Worm (Caenorhabditis elegans) whole organism, L2 larva: Measurements from ENCODE around the gene K08H2.10.
A peak's percentile ranks its signal among the peaks of the same experiment; 100 is the strongest.

Source experiments
- ZK546.5 ChIP-seq: sonication (generic microtip); optimal IDR thresholded peaks from 2 replicates; lab custom pipeline; 2017; ENCODE audit warnings: missing biosample characterization, missing genetic modification characterization
- aly-2 ChIP-seq: fragments of 150-350 bp; optimal IDR thresholded peaks from 2 replicates; lab custom pipeline; 2014; ENCODE audit warnings: missing biosample characterization, missing genetic modification characterization
- crh-2 ChIP-seq: sonication (generic microtip); optimal IDR thresholded peaks from 2 replicates; lab custom pipeline; 2017; ENCODE audit warnings: missing biosample characterization, missing genetic modification characterization
- elt-3 ChIP-seq: sonication (generic microtip); optimal IDR thresholded peaks from 2 replicates; lab custom pipeline; 2017; ENCODE audit warnings: missing biosample characterization, missing genetic modification characterization
- fos-1 ChIP-seq: fragments of 150-350 bp; optimal IDR thresholded peaks from 2 replicates; lab custom pipeline; 2014; ENCODE audit warnings: missing biosample characterization, missing genetic modification characterization
- gmeb-1 ChIP-seq: fragments of 150-350 bp; optimal IDR thresholded peaks from 2 replicates; lab custom pipeline; 2014; ENCODE audit warnings: missing biosample characterization, missing genetic modification characterization
- mab-5 ChIP-seq: fragments of 150-350 bp; optimal IDR thresholded peaks from 2 replicates; lab custom pipeline; 2014; ENCODE audit warnings: missing biosample characterization, missing genetic modification characterization
- nhr-11 ChIP-seq: fragments of 150-350 bp; optimal IDR thresholded peaks from 2 replicates; lab custom pipeline; 2014; ENCODE audit warnings: missing biosample characterization, missing genetic modification characterization
- nhr-77 ChIP-seq: fragments of 150-350 bp; optimal IDR thresholded peaks from 2 replicates; lab custom pipeline; 2014; ENCODE audit warnings: missing biosample characterization, missing genetic modification characterization
- peb-1 ChIP-seq: fragments of 150-350 bp; optimal IDR thresholded peaks from 2 replicates; lab custom pipeline; 2014; ENCODE audit warnings: missing biosample characterization, missing genetic modification characterization
- skn-1 ChIP-seq: sonication (generic microtip); optimal IDR thresholded peaks from 2 replicates; lab custom pipeline; 2017; ENCODE audit warnings: missing biosample characterization, missing genetic modification characterization
- unc-55 ChIP-seq: fragments of 150-350 bp; sonication (generic microtip); optimal IDR thresholded peaks from 3 replicates; lab custom pipeline; 2014; ENCODE audit warnings: missing biosample characterization, missing genetic modification reagents, missing genetic modification characterization
- ztf-4 ChIP-seq: fragments of 150-350 bp; optimal IDR thresholded peaks from 2 replicates; lab custom pipeline; 2014; ENCODE audit warnings: missing biosample characterization, missing genetic modification characterization

K08H2.10 gene

DNA sequence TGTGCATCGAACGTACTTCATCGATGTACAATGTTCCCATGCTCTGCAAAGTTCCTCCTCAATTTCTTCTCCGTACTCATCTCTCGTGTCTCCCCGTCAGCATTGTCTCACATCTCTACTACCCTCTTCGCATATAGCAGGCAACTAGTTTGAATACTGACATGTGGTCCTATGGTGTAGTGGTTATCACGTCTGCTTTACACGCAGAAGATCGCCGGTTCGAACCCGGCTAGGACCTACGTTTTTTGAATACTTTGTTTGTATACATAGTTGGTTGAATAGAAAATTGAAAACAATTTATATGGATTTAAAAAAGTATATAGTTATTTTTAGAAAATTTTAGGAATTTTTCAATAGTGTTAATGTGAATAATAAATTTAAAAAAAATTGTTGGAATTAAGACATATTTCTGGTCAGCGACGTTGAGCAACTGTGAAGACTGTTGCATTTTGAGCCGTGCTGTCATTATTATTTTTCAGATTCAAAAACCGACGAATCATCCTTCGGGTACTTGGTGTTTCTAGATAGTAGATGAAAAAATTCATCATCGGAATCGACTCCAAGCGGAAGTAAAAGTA lies 49.4 kb downstream of the K08H2.10 start (continued):
- TF ChIP-seq ztf-4 (tag; lab: Kevin White, UChicago) (peak; percentile 43), aly-2 (no peak)

DNA sequence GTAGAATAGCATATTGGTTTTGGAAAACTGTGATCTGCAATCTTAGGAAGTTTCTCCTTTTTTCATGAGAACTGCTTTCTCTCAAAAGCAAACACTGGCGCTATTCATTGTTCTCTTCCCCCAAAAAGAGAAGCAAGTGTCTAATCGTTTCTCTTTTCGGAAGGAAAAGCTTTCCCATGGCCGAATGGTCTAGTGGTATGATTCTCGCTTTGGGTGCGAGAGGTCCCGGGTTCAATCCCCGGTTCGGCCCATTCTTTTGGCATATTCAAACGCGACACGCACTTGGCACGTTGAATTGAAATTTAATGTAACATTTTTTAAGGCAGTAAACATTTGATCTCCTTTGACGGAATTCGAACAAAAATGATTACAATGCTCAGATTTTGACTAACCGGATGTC lies 50.2 kb downstream of the K08H2.10 start:
- TF ChIP-seq unc-55 (GFP tag; lab: Kevin White, UChicago) (peak; percentile 14), gmeb-1 (tag; lab: Kevin White, UChicago) (no peak)

DNA sequence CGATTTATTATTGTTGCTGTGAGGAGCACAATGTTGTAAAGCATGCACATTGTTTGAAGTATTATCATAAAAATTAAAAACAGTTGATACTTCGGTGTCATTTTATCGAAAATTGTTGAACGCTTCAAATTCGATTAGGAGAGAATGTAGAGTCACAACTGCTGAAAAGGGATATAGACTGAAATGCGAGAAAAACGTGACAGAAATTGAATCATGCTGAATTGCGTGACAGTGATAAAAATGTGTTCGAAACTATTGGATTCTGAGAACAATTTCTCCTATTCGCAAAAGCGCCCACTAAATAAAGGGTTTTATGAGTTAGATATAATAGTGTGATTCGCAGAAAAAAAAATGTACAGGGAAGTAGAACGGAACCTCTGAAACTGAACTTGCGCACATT lies 51.1 kb downstream of the K08H2.10 start, which contains the start of gene srxa-8:
Gene srxa-8 (minus strand): TSS at position 101 of the 400 bp plus-strand sequence.
- TF ChIP-seq ZK546.5: no peak
- no peak for TF ChIP-seq fos-1
- no peak for TF ChIP-seq nhr-11
- TF ChIP-seq skn-1 (tag; lab: Kevin White, UChicago): no peak
- no peak for TF ChIP-seq mab-5 (tag; lab: Kevin White, UChicago)
- TF ChIP-seq ztf-4 (tag; lab: Kevin White, UChicago): no peak
- no peak for TF ChIP-seq unc-55 (GFP tag; lab: Kevin White, UChicago)
- TF ChIP-seq crh-2 (tag; lab: Kevin White, UChicago): no peak
- no peak for TF ChIP-seq peb-1 (tag; lab: Kevin White, UChicago)
- no peak for TF ChIP-seq elt-3 (tag; lab: Kevin White, UChicago)
- no peak for TF ChIP-seq nhr-77
